Worm (Caenorhabditis elegans) whole organism, L2 larva: ENCODE measurements around the gene prde-1.

Experiments
- C34F6.9 ChIP-seq: fragments of 150-350 bp; optimal IDR thresholded peaks from 2 replicates; lab custom pipeline; 2014; ENCODE audit warnings: missing biosample characterization, missing genetic modification characterization
- nhr-237 ChIP-seq: fragments of 150-350 bp; optimal IDR thresholded peaks from 2 replicates; lab custom pipeline; 2014; ENCODE audit warnings: missing biosample characterization, missing genetic modification characterization
- unc-62 ChIP-seq: fragments of 150-350 bp; optimal IDR thresholded peaks from 2 replicates; lab custom pipeline; 2014; ENCODE audit warnings: missing biosample characterization, missing genetic modification reagents, missing genetic modification characterization

- TF ChIP-seq C34F6.9 (tag; lab: Kevin White, UChicago) = no peak
- no peak for TF ChIP-seq unc-62 (GFP tag; lab: Kevin White, UChicago)
- no peak for TF ChIP-seq nhr-237
Observed at ce11 chrV:15594573-15594972, 56.5 kb downstream of the prde-1 start, which contains the start of gene fbxa-139.
